Worm (Caenorhabditis elegans): ENCODE results near the gene pax-1.

- TF ChIP-seq mep-1 (tag; optimal IDR thresholded peaks at IDR 0.05) (no peak), C34B4.2 (tag; optimal IDR thresholded peaks at IDR 0.05) (no peak), unc-98 (GFP tag; IDR thresholded peaks at IDR 0.05) (no peak), pag-3 (tag; optimal IDR thresholded peaks at IDR 0.05; ENCODE audit: borderline replicate concordance, insufficient read depth) (no peak), aly-2 (tag; optimal IDR thresholded peaks at IDR 0.05) (no peak), lin-39 (tag; optimal IDR thresholded peaks at IDR 0.05) (no peak), unc-62 (GFP tag; optimal IDR thresholded peaks at IDR 0.05) (no peak), ceh-8 (GFP tag; optimal IDR thresholded peaks at IDR 0.05) (no peak), snpc-4 (tag; optimal IDR thresholded peaks at IDR 0.05) (no peak), fos-1 (tag; optimal IDR thresholded peaks at IDR 0.05) (no peak), nhr-28 (tag; optimal IDR thresholded peaks at IDR 0.05) (no peak), pax-3 (tag; optimal IDR thresholded peaks at IDR 0.05) (no peak), ama-1 (optimal IDR thresholded peaks at IDR 0.05) (no peak), tlp-1 (tag; optimal IDR thresholded peaks at IDR 0.05) (no peak)
Measured at ce11 chrV:8190430-8190829, 34.3 kb upstream of the pax-1 start, which contains the start of gene F20D6.1.

All from whole organism, L1 larva.